Worm (Caenorhabditis elegans): ENCODE measurements around the gene F44D12.19.

- TF ChIP-seq T22C8.4 (GFP tag; IDR thresholded peaks at IDR 0.05) (no peak), flt-1 (GFP tag; IDR thresholded peaks at IDR 0.05) (no peak), med-1 (GFP tag; optimal IDR thresholded peaks at IDR 0.05; ENCODE audit: insufficient read depth) (no peak), ztf-23 (GFP tag; IDR thresholded peaks at IDR 0.05) (no peak), klf-2 (GFP tag; conservative IDR thresholded peaks at IDR 0.05) (no peak)
These were observed 15.6 kb downstream of the F44D12.19 start, which contains the start of gene F44D12.10 for ce11 chrIV:10036966-10037365.

All from whole organism, midembryonic.